Fruit fly (Drosophila melanogaster) whole organism, prepupa: Measurements from ENCODE around the gene CG43755.

ENCODE experiments used
- Blimp-1 ChIP-seq: fragments of 200-800 bp; sonication (Bioruptor generic); optimal IDR thresholded peaks from 3 replicates; lab custom pipeline; 2017; ENCODE audit warnings: missing biosample characterization, missing genetic modification characterization, mild to moderate bottlenecking, moderate library complexity, missing genetic modification reagents
- CG16779 ChIP-seq: fragments of 200-800 bp; sonication (Bioruptor generic); optimal IDR thresholded peaks from 3 replicates; lab custom pipeline; 2017; ENCODE audit warnings: missing biosample characterization, mild to moderate bottlenecking, missing genetic modification characterization
- CG6808 ChIP-seq: fragments of 200-800 bp; sonication (Bioruptor generic); optimal IDR thresholded peaks from 3 replicates; lab custom pipeline; 2017; ENCODE audit warnings: missing biosample characterization, missing genetic modification characterization, mild to moderate bottlenecking, moderate library complexity, missing genetic modification reagents
- CG8632 ChIP-seq: fragments of 200-800 bp; sonication (Bioruptor generic); optimal IDR thresholded peaks from 3 replicates; lab custom pipeline; 2016; ENCODE audit warnings: missing biosample characterization, missing genetic modification characterization
- CG9139 ChIP-seq: fragments of 200-800 bp; sonication (Bioruptor generic); optimal IDR thresholded peaks from 3 replicates; lab custom pipeline; 2017; ENCODE audit warnings: missing biosample characterization, mild to moderate bottlenecking, missing genetic modification characterization
- Gug ChIP-seq: fragments of 200-800 bp; sonication (Bioruptor generic); IDR thresholded peaks from 2 replicates; pipeline ENCODE4 v1.3.6; 2022; ENCODE audit warnings: missing biosample characterization, missing genetic modification characterization
- OdsH ChIP-seq: fragments of 200-800 bp; sonication (Bioruptor generic); optimal IDR thresholded peaks from 3 replicates; lab custom pipeline; 2016; ENCODE audit warnings: missing biosample characterization, missing genetic modification characterization
- fd59A ChIP-seq: fragments of 200-800 bp; sonication (Bioruptor generic); optimal IDR thresholded peaks from 2 replicates; lab custom pipeline; 2017; ENCODE audit warnings: missing biosample characterization, mild to moderate bottlenecking, missing genetic modification characterization, missing genetic modification reagents
- fd85E ChIP-seq: fragments of 200-800 bp; sonication (Bioruptor generic); optimal IDR thresholded peaks from 3 replicates; lab custom pipeline; 2016; ENCODE audit warnings: missing biosample characterization, missing genetic modification characterization
- salr ChIP-seq, 2 experiments: fragments of 200-800 bp; sonication (Bioruptor generic); optimal IDR thresholded peaks; 3 replicates each; lab custom pipeline; 2016 to 2018; ENCODE audit warnings: missing biosample characterization in 2 of 2, missing genetic modification characterization in 2 of 2, mild to moderate bottlenecking in 1 of 2
- spab ChIP-seq: fragments of 200-800 bp; sonication (Bioruptor generic); optimal IDR thresholded peaks from 2 replicates; lab custom pipeline; 2017; ENCODE audit warnings: missing biosample characterization, mild to moderate bottlenecking, missing genetic modification characterization, missing genetic modification reagents
- ss ChIP-seq, 2 experiments: fragments of 200-800 bp; sonication (Bioruptor generic); optimal IDR thresholded peaks; 2 replicates in 1 of 2; 3 replicates in 1 of 2; lab custom pipeline; 2017 to 2018; ENCODE audit warnings: mild to moderate bottlenecking in 2 of 2, missing biosample characterization in 2 of 2, missing genetic modification characterization in 2 of 2, moderate library complexity in 1 of 2

DNA sequence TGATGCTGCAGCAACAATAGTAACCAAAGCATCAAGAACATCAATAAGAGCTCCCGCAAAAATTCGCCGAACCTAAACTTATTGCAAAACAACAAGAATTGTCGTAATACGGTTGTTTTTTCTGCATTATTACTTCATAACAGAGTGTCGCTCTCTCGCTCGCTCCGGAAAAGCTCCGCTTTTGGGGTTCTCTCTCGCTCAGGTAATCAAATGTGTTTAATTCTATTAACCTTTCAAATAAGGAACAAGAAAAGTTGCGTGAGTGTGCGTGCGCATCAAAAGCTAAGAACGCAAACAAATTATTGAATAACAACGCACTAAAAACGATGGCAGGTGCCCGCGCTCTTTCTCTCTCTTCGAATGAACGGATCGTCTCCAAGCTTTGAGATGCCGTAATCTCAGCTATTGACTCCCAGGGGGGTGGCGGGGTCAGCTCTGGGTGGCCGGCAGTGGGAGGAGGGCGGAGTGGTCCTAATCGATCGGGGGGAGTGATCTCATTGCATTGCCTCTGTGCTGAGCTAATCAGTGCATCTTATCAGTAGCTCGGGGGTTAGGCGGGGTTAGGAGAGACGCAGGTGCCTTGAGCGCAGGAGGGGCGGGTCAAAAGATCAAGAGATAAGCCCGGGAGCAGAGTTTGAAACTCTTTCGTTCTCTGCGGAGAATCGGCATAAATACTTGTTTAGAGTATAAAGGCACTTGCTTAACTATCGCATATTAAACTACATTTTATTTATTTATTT lies 23.2 kb downstream of the CG43755 start:
- TF ChIP-seq CG9139 (GFP tag; lab: Kevin White, UChicago) (no peak), ss (GFP tag; optimal IDR thresholded peaks at IDR 0.05; lab: Kevin White, UChicago) (no peak), fd85E (GFP tag; lab: Kevin White, UChicago) (no peak), spab (GFP tag; lab: Kevin White, UChicago) (no peak), OdsH (GFP tag; lab: Kevin White, UChicago) (no peak), fd59A (no peak), Gug (peak; percentile 8; the same call in 1 of the 2 replicates), CG6808 (no peak), CG8632 (GFP tag; lab: Kevin White, UChicago) (no peak), salr (GFP tag; optimal IDR thresholded peaks at IDR 0.05; lab: Kevin White, UChicago) (no peak), Blimp-1 (no peak), CG16779 (tag; lab: Kevin White, UChicago) (no peak)
